Fruit fly (Drosophila melanogaster) whole organism, prepupa: ENCODE measurements around the gene Pex1.

Experiments used
- CG10631 ChIP-seq: fragments of 200-800 bp; sonication (Bioruptor generic); optimal IDR thresholded peaks from 2 replicates; lab custom pipeline; 2016; ENCODE audit warnings: missing biosample characterization, missing genetic modification characterization
- CG10669 ChIP-seq: fragments of 200-800 bp; sonication (Bioruptor generic); optimal IDR thresholded peaks from 3 replicates; lab custom pipeline; 2018; ENCODE audit warnings: missing biosample characterization, mild to moderate bottlenecking, missing genetic modification characterization, moderate library complexity
- CG11762 ChIP-seq: fragments of 200-800 bp; sonication (Bioruptor generic); optimal IDR thresholded peaks from 3 replicates; lab custom pipeline; 2016; ENCODE audit warnings: missing biosample characterization, missing genetic modification characterization; ENCODE audit not compliant: insufficient read depth
- CG11902 ChIP-seq: fragments of 200-800 bp; sonication (Bioruptor generic); optimal IDR thresholded peaks from 3 replicates; lab custom pipeline; 2016; ENCODE audit warnings: missing biosample characterization, missing genetic modification characterization
- CG1621 ChIP-seq: fragments of 200-800 bp; sonication (Bioruptor generic); optimal IDR thresholded peaks from 3 replicates; lab custom pipeline; 2018; ENCODE audit warnings: missing biosample characterization, mild to moderate bottlenecking, missing genetic modification characterization
- CG16779 ChIP-seq: fragments of 200-800 bp; sonication (Bioruptor generic); optimal IDR thresholded peaks from 3 replicates; lab custom pipeline; 2017; ENCODE audit warnings: missing biosample characterization, mild to moderate bottlenecking, missing genetic modification characterization
- CG3032 ChIP-seq: fragments of 200-800 bp; optimal IDR thresholded peaks from 2 replicates; lab custom pipeline; 2019; ENCODE audit warnings: missing biosample characterization, mild to moderate bottlenecking, missing genetic modification characterization, moderate library complexity
- CG31627 ChIP-seq: fragments of 200-800 bp; sonication (Bioruptor generic); optimal IDR thresholded peaks from 3 replicates; lab custom pipeline; 2016; ENCODE audit warnings: missing biosample characterization, missing genetic modification characterization
- CG34406 ChIP-seq: fragments of 200-800 bp; sonication (Bioruptor generic); optimal IDR thresholded peaks from 3 replicates; lab custom pipeline; 2016; ENCODE audit warnings: missing biosample characterization, missing genetic modification characterization
- CG3919 ChIP-seq: fragments of 200-800 bp; sonication (Bioruptor generic); optimal IDR thresholded peaks from 3 replicates; lab custom pipeline; 2016; ENCODE audit warnings: missing biosample characterization, missing genetic modification characterization
- CG4318 ChIP-seq: fragments of 200-800 bp; sonication (Bioruptor generic); optimal IDR thresholded peaks from 3 replicates; lab custom pipeline; 2017; ENCODE audit warnings: missing biosample characterization, mild to moderate bottlenecking, missing genetic modification characterization
- CG6163 ChIP-seq: fragments of 200-800 bp; sonication (Bioruptor generic); IDR thresholded peaks from 3 replicates; pipeline ENCODE4 v1.3.6; 2022; ENCODE audit warnings: missing biosample characterization, missing genetic modification characterization
- CG6276 ChIP-seq: fragments of 200-800 bp; sonication (Bioruptor generic); optimal IDR thresholded peaks from 2 replicates; lab custom pipeline; 2017; ENCODE audit warnings: missing biosample characterization, mild to moderate bottlenecking, missing genetic modification characterization
- CG6792 ChIP-seq: fragments of 200-800 bp; sonication (Bioruptor generic); optimal IDR thresholded peaks from 3 replicates; lab custom pipeline; 2016; ENCODE audit warnings: missing biosample characterization, missing genetic modification characterization
- CG6808 ChIP-seq: fragments of 200-800 bp; sonication (Bioruptor generic); optimal IDR thresholded peaks from 3 replicates; lab custom pipeline; 2017; ENCODE audit warnings: missing biosample characterization, missing genetic modification characterization, mild to moderate bottlenecking, moderate library complexity, missing genetic modification reagents
- CG6854 ChIP-seq: fragments of 200-800 bp; sonication (Bioruptor generic); optimal IDR thresholded peaks from 2 replicates; lab custom pipeline; 2017; ENCODE audit warnings: missing biosample characterization, mild to moderate bottlenecking, missing genetic modification characterization
- CG7368 ChIP-seq: fragments of 200-800 bp; sonication (Bioruptor generic); optimal IDR thresholded peaks from 3 replicates; lab custom pipeline; 2016; ENCODE audit warnings: missing biosample characterization, missing genetic modification characterization
- CG8119 ChIP-seq: fragments of 200-800 bp; sonication (Bioruptor generic); IDR thresholded peaks from 3 replicates; pipeline ENCODE4 v1.3.6; 2022; ENCODE audit warnings: missing biosample characterization, missing genetic modification characterization
- CG8319 ChIP-seq: fragments of 200-800 bp; sonication (Bioruptor generic); optimal IDR thresholded peaks from 3 replicates; lab custom pipeline; 2016; ENCODE audit warnings: missing biosample characterization, missing genetic modification characterization
- CG9139 ChIP-seq: fragments of 200-800 bp; sonication (Bioruptor generic); optimal IDR thresholded peaks from 3 replicates; lab custom pipeline; 2017; ENCODE audit warnings: missing biosample characterization, mild to moderate bottlenecking, missing genetic modification characterization
- Eip75B ChIP-seq: fragments of 200-800 bp; sonication (Bioruptor generic); optimal IDR thresholded peaks from 3 replicates; lab custom pipeline; 2016; ENCODE audit warnings: missing biosample characterization, missing genetic modification characterization
- Eip78C ChIP-seq: fragments of 200-800 bp; sonication (Bioruptor generic); peaks from one replicate; lab custom pipeline; 2016; ENCODE audit warnings: missing biosample characterization, missing genetic modification characterization
- Eip93F ChIP-seq: fragments of 200-800 bp; sonication (Bioruptor generic); optimal IDR thresholded peaks from 2 replicates; lab custom pipeline; 2016; ENCODE audit warnings: missing biosample characterization, mild to moderate bottlenecking, missing genetic modification characterization
- Ets21C ChIP-seq: fragments of 200-800 bp; sonication (Bioruptor generic); optimal IDR thresholded peaks from 3 replicates; lab custom pipeline; 2016; ENCODE audit warnings: missing biosample characterization, missing genetic modification characterization
- Ets96B ChIP-seq: fragments of 200-800 bp; optimal IDR thresholded peaks from 2 replicates; lab custom pipeline; 2019; ENCODE audit warnings: missing biosample characterization, mild to moderate bottlenecking, missing genetic modification characterization, moderate library complexity
- Hr38 ChIP-seq: sonication (Bioruptor generic); optimal IDR thresholded peaks from 2 replicates; lab custom pipeline; 2016; ENCODE audit warnings: missing biosample characterization, missing genetic modification characterization
- Hr39 ChIP-seq: fragments of 200-800 bp; sonication (Bioruptor generic); optimal IDR thresholded peaks from 2 replicates; lab custom pipeline; 2016; ENCODE audit warnings: missing biosample characterization, missing genetic modification characterization
- Hr4 ChIP-seq: fragments of 200-800 bp; sonication (Bioruptor generic); optimal IDR thresholded peaks from 3 replicates; lab custom pipeline; 2016; ENCODE audit warnings: missing biosample characterization, missing genetic modification characterization
- Met ChIP-seq: fragments of 200-800 bp; sonication (Bioruptor generic); optimal IDR thresholded peaks from 3 replicates; lab custom pipeline; 2016; ENCODE audit warnings: missing biosample characterization, missing genetic modification characterization
- Sox102F ChIP-seq: fragments of 200-800 bp; sonication (Bioruptor generic); optimal IDR thresholded peaks from 2 replicates; lab custom pipeline; 2016; ENCODE audit warnings: missing biosample characterization, mild to moderate bottlenecking, missing genetic modification characterization
- Sox14 ChIP-seq: fragments of 200-800 bp; sonication (Bioruptor generic); optimal IDR thresholded peaks from 3 replicates; lab custom pipeline; 2016; ENCODE audit warnings: missing biosample characterization, missing genetic modification characterization
- Sox15 ChIP-seq: fragments of 200-800 bp; sonication (Bioruptor generic); optimal IDR thresholded peaks from 3 replicates; lab custom pipeline; 2016; ENCODE audit warnings: missing biosample characterization, missing genetic modification characterization
- achi ChIP-seq: fragments of 200-800 bp; sonication (Bioruptor generic); optimal IDR thresholded peaks from 3 replicates; lab custom pipeline; 2016; ENCODE audit warnings: missing biosample characterization, missing genetic modification characterization
- acj6 ChIP-seq: fragments of 200-800 bp; sonication (Bioruptor generic); optimal IDR thresholded peaks from 3 replicates; lab custom pipeline; 2016; ENCODE audit warnings: missing biosample characterization, missing genetic modification characterization
- cyc ChIP-seq: fragments of 200-800 bp; sonication (Bioruptor generic); optimal IDR thresholded peaks from 3 replicates; lab custom pipeline; 2016; ENCODE audit warnings: missing biosample characterization, missing genetic modification characterization
- dac ChIP-seq: fragments of 200-800 bp; sonication (Bioruptor generic); optimal IDR thresholded peaks from 2 replicates; lab custom pipeline; 2017; ENCODE audit warnings: missing biosample characterization, mild to moderate bottlenecking, missing genetic modification characterization
- esn ChIP-seq: fragments of 200-800 bp; sonication (Bioruptor generic); optimal IDR thresholded peaks from 2 replicates; lab custom pipeline; 2016; ENCODE audit warnings: missing biosample characterization, mild to moderate bottlenecking, missing genetic modification characterization, moderate library complexity
- fd85E ChIP-seq: fragments of 200-800 bp; sonication (Bioruptor generic); optimal IDR thresholded peaks from 3 replicates; lab custom pipeline; 2016; ENCODE audit warnings: missing biosample characterization, missing genetic modification characterization
- fkh ChIP-seq: fragments of 200-800 bp; sonication (Bioruptor generic); optimal IDR thresholded peaks from 3 replicates; lab custom pipeline; 2017; ENCODE audit warnings: missing biosample characterization, mild to moderate bottlenecking, missing genetic modification characterization, moderate library complexity
- lz ChIP-seq: fragments of 200-800 bp; sonication (Bioruptor generic); optimal IDR thresholded peaks from 3 replicates; lab custom pipeline; 2016; ENCODE audit warnings: missing biosample characterization, missing genetic modification characterization
- net ChIP-seq: fragments of 200-800 bp; sonication (Bioruptor generic); optimal IDR thresholded peaks from 3 replicates; lab custom pipeline; 2016; ENCODE audit warnings: missing biosample characterization, missing genetic modification characterization
- pdm3 ChIP-seq: fragments of 200-800 bp; sonication (Bioruptor generic); optimal IDR thresholded peaks from 3 replicates; lab custom pipeline; 2016; ENCODE audit warnings: missing biosample characterization, missing genetic modification characterization
- salr ChIP-seq, 2 experiments: fragments of 200-800 bp; sonication (Bioruptor generic); optimal IDR thresholded peaks; 3 replicates each; lab custom pipeline; 2016 to 2018; ENCODE audit warnings: missing biosample characterization in 2 of 2, missing genetic modification characterization in 2 of 2, mild to moderate bottlenecking in 1 of 2
- ss ChIP-seq, 2 experiments: fragments of 200-800 bp; sonication (Bioruptor generic); optimal IDR thresholded peaks; 2 replicates in 1 of 2; 3 replicates in 1 of 2; lab custom pipeline; 2017 to 2018; ENCODE audit warnings: mild to moderate bottlenecking in 2 of 2, missing biosample characterization in 2 of 2, missing genetic modification characterization in 2 of 2, moderate library complexity in 1 of 2
- svp ChIP-seq: fragments of 200-800 bp; sonication (Bioruptor generic); peaks from one replicate; lab custom pipeline; 2016; ENCODE audit warnings: missing biosample characterization, missing genetic modification characterization
- topi ChIP-seq: fragments of 200-800 bp; sonication (Bioruptor generic); optimal IDR thresholded peaks from 3 replicates; lab custom pipeline; 2016; ENCODE audit warnings: missing biosample characterization, missing genetic modification characterization
- vri ChIP-seq: fragments of 200-800 bp; sonication (Bioruptor generic); optimal IDR thresholded peaks from 3 replicates; lab custom pipeline; 2016; ENCODE audit warnings: missing biosample characterization, mild to moderate bottlenecking, missing genetic modification characterization

The Pex1 gene

dm6 chr3L:14053073-14053643 is 18.5 kb upstream of the Pex1 start, which contains the start of the genes CG13484 and Frl (continued):
- TF ChIP-seq CG3919 (GFP tag; lab: Kevin White, UChicago) = peak; percentile 45
- TF ChIP-seq CG6854 (GFP tag; lab: Kevin White, UChicago) = peak; percentile 78
- no peak for TF ChIP-seq CG11762 (GFP tag; lab: Kevin White, UChicago)
- peak; percentile 10 for TF ChIP-seq CG6792 (GFP tag; lab: Kevin White, UChicago)

dm6 chr3L:14053806-14054205 is 17.9 kb upstream of the Pex1 start:
- TF ChIP-seq fd85E = no peak
- no peak for TF ChIP-seq CG11902 (GFP tag; lab: Kevin White, UChicago)
- no peak for TF ChIP-seq CG16779 (tag; lab: Kevin White, UChicago)
- no peak for TF ChIP-seq CG8119
- TF ChIP-seq, all 60 proteins: peak for 0

- TF ChIP-seq Sox14 = peak; percentile 72
- TF ChIP-seq pdm3 (GFP tag; lab: Kevin White, UChicago) = peak; percentile 52
- no peak for TF ChIP-seq Eip93F (GFP tag; lab: Kevin White, UChicago)
- TF ChIP-seq Eip75B (GFP tag; lab: Kevin White, UChicago) = peak; percentile 58
- peak; percentile 38 for TF ChIP-seq cyc
- TF ChIP-seq Hr4 (GFP tag; lab: Kevin White, UChicago) = no peak
- no peak for TF ChIP-seq CG1621
- no peak for TF ChIP-seq CG8119
- TF ChIP-seq achi (GFP tag; lab: Kevin White, UChicago) = peak; percentile 55
- TF ChIP-seq ss (GFP tag; optimal IDR thresholded peaks at IDR 0.05; lab: Kevin White, UChicago) = peak in 1 of 2 experiments; percentile 10
- TF ChIP-seq esn (GFP tag; lab: Kevin White, UChicago) = peak; percentile 77
- no peak for TF ChIP-seq Hr38
- TF ChIP-seq CG8319 (GFP tag; lab: Kevin White, UChicago) = peak; percentile 15
- TF ChIP-seq CG9139 = no peak
- peak; percentile 69 for TF ChIP-seq lz (GFP tag; lab: Kevin White, UChicago)
- TF ChIP-seq CG6792 (GFP tag; lab: Kevin White, UChicago) = peak; percentile 53
- peak; percentile 25 for TF ChIP-seq CG11902 (GFP tag; lab: Kevin White, UChicago)
- no peak for TF ChIP-seq salr (GFP tag; optimal IDR thresholded peaks at IDR 0.05; lab: Kevin White, UChicago)
- peak; percentile 77 for TF ChIP-seq CG31627 (GFP tag; lab: Kevin White, UChicago)
- peak; percentile 27 for TF ChIP-seq vri (GFP tag; lab: Kevin White, UChicago)
- peak; percentile 30 for TF ChIP-seq CG3032 (tag; lab: Kevin White, UChicago)
- TF ChIP-seq Sox15 (GFP tag; lab: Kevin White, UChicago) = peak; percentile 42
- peak; percentile 18 for TF ChIP-seq CG10631
- no peak for TF ChIP-seq CG10669
- peak; percentile 27 for TF ChIP-seq net (GFP tag; lab: Kevin White, UChicago)
- peak; percentile 4 for TF ChIP-seq CG7368 (GFP tag; lab: Kevin White, UChicago)
- TF ChIP-seq CG4318 (GFP tag; lab: Kevin White, UChicago) = no peak
- peak; percentile 60 for TF ChIP-seq acj6
- peak; percentile 14 for TF ChIP-seq Ets96B
- peak; percentile 76 for TF ChIP-seq Met (GFP tag; lab: Kevin White, UChicago)
- TF ChIP-seq CG6276 = no peak
- peak; percentile 67 for TF ChIP-seq Ets21C
- peak; percentile 38 for TF ChIP-seq CG6808 (GFP tag; lab: Kevin White, UChicago)
- TF ChIP-seq CG6163 (GFP tag; lab: Robert Waterston, UW) = no peak
- peak; percentile 72 for TF ChIP-seq Hr39 (GFP tag; lab: Kevin White, UChicago)
- TF ChIP-seq CG34406 (GFP tag; lab: Kevin White, UChicago) = peak; percentile 51
- no peak for TF ChIP-seq dac (GFP tag; lab: Kevin White, UChicago)
- peak; percentile 66 for TF ChIP-seq Eip78C (GFP tag; lab: Kevin White, UChicago)
- peak; percentile 67 for TF ChIP-seq topi (GFP tag; lab: Kevin White, UChicago)
- no peak for TF ChIP-seq fkh
- TF ChIP-seq svp (GFP tag; lab: Kevin White, UChicago) = peak; percentile 88
- peak; percentile 74 for TF ChIP-seq Sox102F
Measured at dm6 chr3L:14055260-14055696, 16.4 kb upstream of the Pex1 start.
